Fruit fly (Drosophila melanogaster) whole organism, prepupa: ENCODE data around the gene ND-MNLL.
A peak's percentile ranks its signal among the peaks of the same experiment; 100 is the strongest.

Experiments
- Blimp-1 ChIP-seq: fragments of 200-800 bp; sonication (Bioruptor generic); optimal IDR thresholded peaks from 3 replicates; lab custom pipeline; 2017; ENCODE audit warnings: missing biosample characterization, missing genetic modification characterization, mild to moderate bottlenecking, moderate library complexity, missing genetic modification reagents
- Eip93F ChIP-seq: fragments of 200-800 bp; sonication (Bioruptor generic); optimal IDR thresholded peaks from 2 replicates; lab custom pipeline; 2016; ENCODE audit warnings: missing biosample characterization, mild to moderate bottlenecking, missing genetic modification characterization
- Gug ChIP-seq: fragments of 200-800 bp; sonication (Bioruptor generic); IDR thresholded peaks from 2 replicates; pipeline ENCODE4 v1.3.6; 2022; ENCODE audit warnings: missing biosample characterization, missing genetic modification characterization
- OdsH ChIP-seq: fragments of 200-800 bp; sonication (Bioruptor generic); optimal IDR thresholded peaks from 3 replicates; lab custom pipeline; 2016; ENCODE audit warnings: missing biosample characterization, missing genetic modification characterization
- fkh ChIP-seq: fragments of 200-800 bp; sonication (Bioruptor generic); optimal IDR thresholded peaks from 3 replicates; lab custom pipeline; 2017; ENCODE audit warnings: missing biosample characterization, mild to moderate bottlenecking, missing genetic modification characterization, moderate library complexity
- spab ChIP-seq: fragments of 200-800 bp; sonication (Bioruptor generic); optimal IDR thresholded peaks from 2 replicates; lab custom pipeline; 2017; ENCODE audit warnings: missing biosample characterization, mild to moderate bottlenecking, missing genetic modification characterization, missing genetic modification reagents

DNA sequence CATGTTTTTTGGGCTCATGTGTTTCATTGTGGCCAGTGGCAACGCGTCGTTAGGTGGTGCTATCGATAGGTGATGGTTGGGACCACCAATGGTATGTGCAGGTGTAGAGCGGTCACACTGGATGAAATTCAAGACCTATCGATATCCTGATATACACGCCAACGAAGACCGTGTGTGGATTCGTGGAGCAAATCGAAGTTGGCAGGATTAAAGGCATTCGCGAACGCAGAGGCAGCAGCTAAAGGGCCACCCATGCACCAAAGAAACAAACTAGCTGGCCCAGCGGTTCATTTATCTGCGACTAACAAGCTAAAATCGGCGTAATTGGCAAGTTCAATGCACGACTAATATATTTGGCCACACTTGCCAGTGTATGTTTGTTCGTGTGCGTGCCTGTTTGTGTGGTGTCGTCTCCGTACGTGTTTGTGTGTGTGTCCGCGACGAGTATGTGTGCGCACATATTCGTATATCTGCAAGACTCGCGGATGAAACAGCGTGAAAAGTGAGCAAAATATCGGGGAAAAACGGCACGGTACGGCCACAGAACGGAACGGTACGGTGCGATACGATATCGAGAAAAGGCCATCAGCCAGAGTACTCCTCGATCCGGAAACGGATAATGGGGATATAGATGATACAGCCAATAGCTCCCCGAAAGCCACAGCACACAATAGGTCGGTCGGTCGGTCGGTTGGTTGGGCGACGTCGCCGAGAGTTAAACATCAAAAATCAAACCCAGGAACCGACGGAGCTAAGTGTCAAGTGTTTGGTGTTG, 42.4 kb upstream of the ND-MNLL start, which contains the start of gene Ubr3:
- TF ChIP-seq Eip93F (GFP tag; lab: Kevin White, UChicago) = no peak
- no peak for TF ChIP-seq spab (GFP tag; lab: Kevin White, UChicago)
- TF ChIP-seq fkh = peak; percentile 25
- TF ChIP-seq Gug (GFP tag; lab: Robert Waterston, UW) = no peak
- no peak for TF ChIP-seq Blimp-1 (GFP tag; lab: Kevin White, UChicago)
- no peak for TF ChIP-seq OdsH
